Fruit fly (Drosophila melanogaster) whole organism, embryonic: ENCODE results near the gene Lcp65Aa.

Source experiments
- Adf1 ChIP-seq: fragments of 200-800 bp; sonication (Bioruptor generic); IDR thresholded peaks from 2 replicates; pipeline ENCODE4 v1.3.6; 2022; ENCODE audit warnings: missing biosample characterization, missing genetic modification characterization
- Awh ChIP-seq: fragments of 200-800 bp; sonication (Bioruptor generic); IDR thresholded peaks from 2 replicates; pipeline ENCODE4, ENCODE4 v1.3.6; 2022; ENCODE audit warnings: missing biosample characterization, missing genetic modification characterization
- Blimp-1 ChIP-seq: fragments of 200-800 bp; sonication (Bioruptor generic); optimal IDR thresholded peaks from 3 replicates; lab custom pipeline; 2018; ENCODE audit warnings: missing biosample characterization, missing genetic modification characterization, mild to moderate bottlenecking, moderate library complexity, missing genetic modification reagents
- CG10979 ChIP-seq: fragments of 200-800 bp; sonication (Bioruptor generic); optimal IDR thresholded peaks from 2 replicates; lab custom pipeline; 2018; ENCODE audit warnings: missing biosample characterization, mild to moderate bottlenecking, missing genetic modification characterization, moderate library complexity
- CG11085 ChIP-seq: fragments of 200-800 bp; sonication (Bioruptor generic); IDR thresholded peaks from 2 replicates; pipeline ENCODE4 v1.3.6; 2022; ENCODE audit warnings: missing biosample characterization, missing genetic modification characterization
- CG12391 ChIP-seq: fragments of 200-800 bp; sonication (Bioruptor generic); optimal IDR thresholded peaks from 3 replicates; lab custom pipeline; 2018; ENCODE audit warnings: missing biosample characterization, mild to moderate bottlenecking, missing genetic modification characterization, moderate library complexity
- CG13424 ChIP-seq: fragments of 200-800 bp; sonication (Bioruptor generic); optimal IDR thresholded peaks from 2 replicates; lab custom pipeline; 2019; ENCODE audit warnings: missing biosample characterization, mild to moderate bottlenecking, missing genetic modification characterization, moderate library complexity
- CG15696 ChIP-seq: fragments of 200-800 bp; sonication (Bioruptor generic); optimal IDR thresholded peaks from 2 replicates; lab custom pipeline; 2019; ENCODE audit warnings: missing biosample characterization, mild to moderate bottlenecking, missing genetic modification characterization, moderate library complexity
- CG17361 ChIP-seq: fragments of 200-800 bp; sonication (Bioruptor generic); IDR thresholded peaks from 3 replicates; pipeline ENCODE4 v1.3.6; 2022; ENCODE audit warnings: missing biosample characterization, missing genetic modification characterization
- CG17829 ChIP-seq: fragments of 200-800 bp; optimal IDR thresholded peaks from 2 replicates; lab custom pipeline; 2019; ENCODE audit warnings: missing biosample characterization, mild to moderate bottlenecking, missing genetic modification characterization, moderate library complexity
- CG18262 ChIP-seq: fragments of 200-800 bp; optimal IDR thresholded peaks from 3 replicates; lab custom pipeline; 2019; ENCODE audit warnings: missing biosample characterization, mild to moderate bottlenecking, missing genetic modification characterization, moderate library complexity
- CG1832 ChIP-seq: fragments of 200-800 bp; sonication (Bioruptor generic); optimal IDR thresholded peaks from 2 replicates; lab custom pipeline; 2017; ENCODE audit warnings: missing biosample characterization, mild to moderate bottlenecking, missing genetic modification characterization, inconsistent platforms
- CG18619 ChIP-seq: fragments of 200-800 bp; sonication (Bioruptor generic); optimal IDR thresholded peaks from 3 replicates; lab custom pipeline; 2017; ENCODE audit warnings: missing biosample characterization, mild to moderate bottlenecking, missing genetic modification characterization
- CG31441 ChIP-seq: fragments of 200-800 bp; sonication (Bioruptor generic); IDR thresholded peaks from 2 replicates; pipeline ENCODE4 v1.3.6; 2022; ENCODE audit warnings: missing biosample characterization, missing genetic modification characterization
- CG32767 ChIP-seq: fragments of 200-800 bp; sonication (Bioruptor generic); IDR thresholded peaks from 2 replicates; pipeline ENCODE4 v1.3.6; 2022; ENCODE audit warnings: missing biosample characterization, missing genetic modification characterization
- CG6854 ChIP-seq: fragments of 200-800 bp; sonication (Bioruptor generic); optimal IDR thresholded peaks from 3 replicates; lab custom pipeline; 2017; ENCODE audit warnings: missing biosample characterization, mild to moderate bottlenecking, missing genetic modification characterization
- CG7839 ChIP-seq: fragments of 200-800 bp; sonication (Bioruptor generic); optimal IDR thresholded peaks from 3 replicates; lab custom pipeline; 2018; ENCODE audit warnings: missing biosample characterization, mild to moderate bottlenecking, missing genetic modification characterization, moderate library complexity
- CG8944 ChIP-seq: fragments of 200-800 bp; sonication (Bioruptor generic); optimal IDR thresholded peaks from 3 replicates; lab custom pipeline; 2016; ENCODE audit warnings: missing biosample characterization, missing genetic modification characterization
- D19A ChIP-seq: fragments of 200-800 bp; optimal IDR thresholded peaks from 3 replicates; lab custom pipeline; 2019; ENCODE audit warnings: missing biosample characterization, mild to moderate bottlenecking, missing genetic modification characterization, moderate library complexity
- Hey ChIP-seq: fragments of 200-800 bp; sonication (Bioruptor generic); optimal IDR thresholded peaks from 3 replicates; lab custom pipeline; 2018; ENCODE audit warnings: missing biosample characterization, mild to moderate bottlenecking, missing genetic modification characterization
- Hr39 ChIP-seq: fragments of >200 bp; optimal IDR thresholded peaks from 2 replicates; lab custom pipeline; 2017
- Hsf ChIP-seq: fragments of 200-800 bp; sonication (Bioruptor generic); optimal IDR thresholded peaks from 3 replicates; lab custom pipeline; 2016; ENCODE audit warnings: missing biosample characterization, missing genetic modification characterization
- Med ChIP-seq: fragments of 200-800 bp; sonication (Bioruptor generic); peaks from one replicate; lab custom pipeline; 2016; ENCODE audit warnings: missing biosample characterization, missing genetic modification characterization, mild to moderate bottlenecking, inconsistent platforms, moderate library complexity
- Nf-YB ChIP-seq: fragments of 200-800 bp; sonication (Bioruptor generic); optimal IDR thresholded peaks from 3 replicates; lab custom pipeline; 2019; ENCODE audit warnings: missing biosample characterization, mild to moderate bottlenecking, missing genetic modification characterization, moderate library complexity
- Nf-YC ChIP-seq: fragments of 200-800 bp; optimal IDR thresholded peaks from 3 replicates; lab custom pipeline; 2019; ENCODE audit warnings: missing biosample characterization, mild to moderate bottlenecking, missing genetic modification characterization, moderate library complexity
- Oli ChIP-seq: fragments of 200-800 bp; sonication (Bioruptor generic); optimal IDR thresholded peaks from 2 replicates; lab custom pipeline; 2018; ENCODE audit warnings: missing biosample characterization, mild to moderate bottlenecking, missing genetic modification characterization, moderate library complexity
- Sox100B ChIP-seq: fragments of 200-800 bp; sonication (Bioruptor generic); optimal IDR thresholded peaks from 3 replicates; lab custom pipeline; 2018; ENCODE audit warnings: missing biosample characterization, mild to moderate bottlenecking, missing genetic modification characterization
- Ssrp ChIP-seq: fragments of 200-800 bp; sonication (Bioruptor generic); optimal IDR thresholded peaks from 2 replicates; lab custom pipeline; 2018; ENCODE audit warnings: missing biosample characterization, mild to moderate bottlenecking, missing genetic modification characterization, moderate library complexity
- ci ChIP-seq: fragments of 200-800 bp; sonication (Bioruptor generic); IDR thresholded peaks from 3 replicates; pipeline ENCODE4 v1.3.6; 2022; ENCODE audit warnings: missing biosample characterization, missing genetic modification characterization
- corto ChIP-seq: fragments of 200-800 bp; sonication (Bioruptor generic); optimal IDR thresholded peaks from 2 replicates; lab custom pipeline; 2016; ENCODE audit warnings: missing biosample characterization, mild to moderate bottlenecking, missing genetic modification characterization, moderate library complexity
- dmrt11E ChIP-seq: fragments of 200-800 bp; sonication (Bioruptor generic); optimal IDR thresholded peaks from 3 replicates; lab custom pipeline; 2018; ENCODE audit warnings: missing biosample characterization, mild to moderate bottlenecking, missing genetic modification characterization, moderate library complexity
- dmrt99B ChIP-seq: fragments of 200-800 bp; sonication (Bioruptor generic); optimal IDR thresholded peaks from 2 replicates; lab custom pipeline; 2018; ENCODE audit warnings: missing biosample characterization, mild to moderate bottlenecking, missing genetic modification characterization, moderate library complexity
- emc ChIP-seq: fragments of 200-800 bp; sonication (Bioruptor generic); optimal IDR thresholded peaks from 2 replicates; lab custom pipeline; 2016; ENCODE audit warnings: missing biosample characterization, missing genetic modification characterization
- gcm ChIP-seq: fragments of 200-800 bp; sonication (Bioruptor generic); optimal IDR thresholded peaks from 2 replicates; lab custom pipeline; 2019; ENCODE audit warnings: missing biosample characterization, mild to moderate bottlenecking, missing genetic modification characterization, moderate library complexity
- lilli ChIP-seq: fragments of 200-800 bp; sonication (Bioruptor generic); optimal IDR thresholded peaks from 3 replicates; lab custom pipeline; 2016; ENCODE audit warnings: missing biosample characterization, missing genetic modification characterization
- lola ChIP-seq, 3 experiments: fragments of >200 bp in 2 of 3; fragments of 200-800 bp in 1 of 3; sonication (Bioruptor generic) in 1 of 3; optimal IDR thresholded peaks; 2 replicates each; lab custom pipeline; 2017 to 2019; ENCODE audit warnings: missing biosample characterization in 3 of 3, missing genetic modification characterization in 3 of 3, mild to moderate bottlenecking in 1 of 3, moderate library complexity in 1 of 3
- nmo ChIP-seq: fragments of 200-800 bp; sonication (Bioruptor generic); optimal IDR thresholded peaks from 2 replicates; lab custom pipeline; 2018; ENCODE audit warnings: missing biosample characterization, mild to moderate bottlenecking, missing genetic modification characterization, moderate library complexity
- pros ChIP-seq: fragments of 200-800 bp; sonication (Bioruptor generic); optimal IDR thresholded peaks from 3 replicates; lab custom pipeline; 2019; ENCODE audit warnings: missing biosample characterization, mild to moderate bottlenecking, missing genetic modification characterization, moderate library complexity
- sc ChIP-seq, 3 experiments: fragments of >200 bp in 2 of 3; fragments of 200-800 bp in 1 of 3; sonication (Bioruptor generic) in 1 of 3; optimal IDR thresholded peaks; 2 replicates in 2 of 3; 3 replicates in 1 of 3; lab custom pipeline; 2017; ENCODE audit warnings: mild to moderate bottlenecking in 1 of 3, missing biosample characterization in 1 of 3, missing genetic modification characterization in 1 of 3, missing genetic modification reagents in 1 of 3
- scrt ChIP-seq: fragments of 200-800 bp; sonication (Bioruptor generic); optimal IDR thresholded peaks from 2 replicates; lab custom pipeline; 2018; ENCODE audit warnings: missing biosample characterization, mild to moderate bottlenecking, missing genetic modification characterization, moderate library complexity
- sens ChIP-seq: fragments of 200-800 bp; sonication (Bioruptor generic); peaks from one replicate; lab custom pipeline; 2016; ENCODE audit warnings: missing biosample characterization, missing genetic modification characterization
- sens-2 ChIP-seq: fragments of 200-800 bp; sonication (Bioruptor generic); IDR thresholded peaks from 2 replicates; pipeline ENCODE4 v1.3.6; 2022; ENCODE audit warnings: missing biosample characterization, missing genetic modification characterization
- seq ChIP-seq: fragments of 200-800 bp; sonication (Bioruptor generic); IDR thresholded peaks from 2 replicates; pipeline ENCODE4 v1.3.6; 2022; ENCODE audit warnings: missing biosample characterization, missing genetic modification characterization
- sim ChIP-seq: fragments of 200-800 bp; sonication (Bioruptor generic); IDR thresholded peaks from 2 replicates; pipeline ENCODE4 v1.3.6; 2022; ENCODE audit warnings: missing biosample characterization, missing genetic modification characterization
- sug ChIP-seq: fragments of 200-800 bp; optimal IDR thresholded peaks from 2 replicates; lab custom pipeline; 2019; ENCODE audit warnings: missing biosample characterization, mild to moderate bottlenecking, missing genetic modification characterization, moderate library complexity
- tap ChIP-seq: fragments of 200-800 bp; optimal IDR thresholded peaks from 3 replicates; lab custom pipeline; 2019; ENCODE audit warnings: missing biosample characterization, mild to moderate bottlenecking, missing genetic modification characterization, moderate library complexity
- trem ChIP-seq: fragments of 200-800 bp; optimal IDR thresholded peaks from 3 replicates; lab custom pipeline; 2019; ENCODE audit warnings: missing biosample characterization, mild to moderate bottlenecking, missing genetic modification characterization, moderate library complexity

The Lcp65Aa gene

dm6 chr3L:6108264-6109060 lies 42.6 kb upstream of the Lcp65Aa start (continued):
- TF ChIP-seq CG6854 (GFP tag; lab: Kevin White, UChicago), result no peak
- peak; percentile 40 for TF ChIP-seq dmrt11E (tag; lab: Kevin White, UChicago)
- peak; percentile 47 for TF ChIP-seq Blimp-1 (GFP tag; lab: Kevin White, UChicago)
- peak; percentile 45 for TF ChIP-seq D19A (tag; lab: Kevin White, UChicago)
- TF ChIP-seq lola (GFP tag; optimal IDR thresholded peaks at IDR 0.05; lab: Kevin White, UChicago), result peak in 1 of 3 experiments; percentile 45
- peak; percentile 50; the same call in 1 of the 3 replicates for TF ChIP-seq CG17361 (GFP tag; lab: Robert Waterston, UW)
- TF ChIP-seq CG13424, result peak; percentile 10
- no peak for TF ChIP-seq Awh (GFP tag; lab: Robert Waterston, UW)
- TF ChIP-seq CG17829 (tag; lab: Kevin White, UChicago), result peak; percentile 5
- no peak for TF ChIP-seq ci (GFP tag; lab: Robert Waterston, UW)
- peak; percentile 54 for TF ChIP-seq CG10979 (tag; lab: Kevin White, UChicago)
- peak; percentile 19 for TF ChIP-seq tap (tag; lab: Kevin White, UChicago)
- 0 out of 2 replicates have a peak, but pooled peaks have one; percentile 12 for TF ChIP-seq sens-2 (GFP tag; lab: Robert Waterston, UW)
- TF ChIP-seq pros, result peak; percentile 48
- TF ChIP-seq Oli (tag; lab: Kevin White, UChicago), result peak; percentile 35
- peak; percentile 48; the same call in 1 of the 2 replicates for TF ChIP-seq CG31441 (GFP tag; lab: Robert Waterston, UW)
- peak; percentile 25 for TF ChIP-seq CG15696 (tag; lab: Kevin White, UChicago)
- no peak for TF ChIP-seq sug (tag; lab: Kevin White, UChicago)
- TF ChIP-seq CG8944 (GFP tag; lab: Kevin White, UChicago), result no peak
- peak; percentile 44 for TF ChIP-seq Sox100B (GFP tag; lab: Kevin White, UChicago)
- no peak for TF ChIP-seq sim (GFP tag; lab: Robert Waterston, UW)
- TF ChIP-seq nmo (GFP tag; lab: Kevin White, UChicago), result peak; percentile 23
- peak; percentile 6 for TF ChIP-seq sens (GFP tag; lab: Kevin White, UChicago)
- TF ChIP-seq gcm (GFP tag; lab: Kevin White, UChicago), result no peak
- peak; percentile 57 for TF ChIP-seq CG18262
- peak; percentile 28 for TF ChIP-seq dmrt99B (tag; lab: Kevin White, UChicago)
- no peak for TF ChIP-seq sc (optimal IDR thresholded peaks at IDR 0.05; lab: Kevin White, UChicago)
- peak; percentile 6 for TF ChIP-seq sc (GFP tag; optimal IDR thresholded peaks at IDR 0.05; lab: Kevin White, UChicago)
- TF ChIP-seq trem (tag; lab: Kevin White, UChicago), result peak; percentile 11
- TF ChIP-seq CG18619 (GFP tag; lab: Kevin White, UChicago), result no peak
- TF ChIP-seq CG12391, result peak; percentile 38
- peak; percentile 34 for TF ChIP-seq Ssrp
- no peak for TF ChIP-seq Hsf (GFP tag; lab: Kevin White, UChicago)
- TF ChIP-seq scrt (GFP tag; lab: Kevin White, UChicago), result no peak
- peak; percentile 37 for TF ChIP-seq Med

- TF ChIP-seq Hey (no peak), corto (no peak), lilli (GFP tag; lab: Kevin White, UChicago) (no peak), CG11085 (no peak), Nf-YC (tag; lab: Kevin White, UChicago) (peak; percentile 96), Hr39 (lab: Kevin White, UChicago) (no peak), CG7839 (tag; lab: Kevin White, UChicago) (no peak), CG32767 (GFP tag; lab: Robert Waterston, UW) (peak; percentile 40; the same call in 1 of the 2 replicates), emc (no peak), CG1832 (peak; percentile 49), Nf-YB (GFP tag; lab: Kevin White, UChicago) (peak; percentile 95), seq (GFP tag; lab: Robert Waterston, UW) (peak; percentile 65; the same call in 1 of the 2 replicates), Adf1 (GFP tag; lab: Robert Waterston, UW) (peak; percentile 64)
Measured at dm6 chr3L:6110673-6111449, 40.2 kb upstream of the Lcp65Aa start.
